Worm (Caenorhabditis elegans): ENCODE results near the gene Y46G5A.14.

The Y46G5A.14 gene

DNA sequence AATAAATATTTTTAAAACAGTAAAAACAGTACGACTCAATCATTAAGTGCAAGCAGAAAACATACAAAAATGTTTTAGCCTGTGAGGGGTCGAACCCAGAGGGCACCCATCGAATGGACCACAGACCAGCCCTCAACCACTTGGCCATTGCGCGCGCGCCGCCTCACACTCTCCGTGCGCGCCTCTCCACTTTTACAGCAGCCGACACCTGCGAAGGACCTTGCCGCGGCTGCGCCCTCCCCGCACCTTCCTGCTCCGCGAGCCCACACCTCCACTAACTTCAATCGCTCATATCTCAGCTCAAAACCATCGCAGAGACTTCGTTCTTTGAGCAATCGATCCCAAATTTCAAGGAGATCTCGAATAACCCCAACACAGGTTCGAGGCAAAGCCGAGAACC, 3.9 kb downstream of the Y46G5A.14 start (continued):
- TF ChIP-seq attf-6 (GFP tag; IDR thresholded peaks at IDR 0.05) (peak; percentile 80), lag-1 (GFP tag; IDR thresholded peaks at IDR 0.05) (0 out of 2 replicates have a peak, but pooled peaks have one; percentile 41), him-1 (tag; optimal IDR thresholded peaks at IDR 0.05) (peak; percentile 81), madf-6 (GFP tag; IDR thresholded peaks at IDR 0.05) (peak; percentile 84), rcor-1 (GFP tag; IDR thresholded peaks at IDR 0.05) (peak; percentile 89), lin-40 (tag; optimal IDR thresholded peaks at IDR 0.05) (peak; percentile 34), aptf-2 (GFP tag; conservative IDR thresholded peaks at IDR 0.05) (0 out of 2 replicates have a peak, but pooled peaks have one; percentile 22), xnd-1 (tag; optimal IDR thresholded peaks at IDR 0.05) (peak; percentile 22), dox-1 (GFP tag; IDR thresholded peaks at IDR 0.05) (peak; percentile 91), ztf-28 (GFP tag; IDR thresholded peaks at IDR 0.05) (peak; percentile 87; the same call in 1 of the 2 replicates)

DNA sequence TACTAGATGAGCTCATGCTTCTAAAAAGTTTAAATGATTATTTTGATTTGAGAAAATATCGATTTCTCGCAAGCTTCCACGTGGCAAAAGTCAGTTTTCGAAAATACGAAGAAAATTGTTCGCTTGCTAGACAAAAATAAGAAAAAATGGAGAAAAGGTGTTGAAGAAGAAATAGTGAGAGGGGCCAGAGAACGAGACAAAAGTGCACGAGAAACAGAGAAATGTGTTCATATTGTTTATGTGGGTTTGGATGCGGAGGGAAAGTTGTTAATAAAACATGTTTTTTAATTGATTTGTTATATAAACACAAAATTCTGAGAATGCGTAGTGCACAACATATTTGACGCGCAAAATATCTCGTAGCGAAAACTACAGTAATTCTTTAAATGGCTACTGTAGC, 10.9 kb downstream of the Y46G5A.14 start, which contains the start of gene Y46G5A.15:
Gene Y46G5A.15 (minus strand): TSS at position 26 of the 400 bp plus-strand sequence.
- TF ChIP-seq ztf-28 (GFP tag; IDR thresholded peaks at IDR 0.05) (no peak), attf-6 (GFP tag; IDR thresholded peaks at IDR 0.05) (no peak), K12H6.12 (tag; optimal IDR thresholded peaks at IDR 0.05) (no peak), lag-1 (GFP tag; IDR thresholded peaks at IDR 0.05) (no peak), hmg-1.2 (GFP tag; IDR thresholded peaks at IDR 0.05) (0 out of 2 replicates have a peak, but pooled peaks have one; percentile 17), efl-1 (GFP tag; optimal IDR thresholded peaks at IDR 0.05) (no peak), pha-4 (tag; optimal IDR thresholded peaks at IDR 0.05) (no peak), F33H1.4 (GFP tag; IDR thresholded peaks at IDR 0.05) (no peak)

- TF ChIP-seq akir-1 (GFP tag; optimal IDR thresholded peaks at IDR 0.05), result no peak
- 0 out of 2 replicates have a peak, but pooled peaks have one; percentile 37 for TF ChIP-seq let-526 (GFP tag; IDR thresholded peaks at IDR 0.05)
- TF ChIP-seq ceh-58 (GFP tag; IDR thresholded peaks at IDR 0.05), result no peak
- TF ChIP-seq pha-4 (tag; optimal IDR thresholded peaks at IDR 0.05), result no peak
- TF ChIP-seq dox-1 (GFP tag; IDR thresholded peaks at IDR 0.05), result peak; percentile 33; the same call in 1 of the 2 replicates
- peak; percentile 49 for TF ChIP-seq chd-7 (tag; optimal IDR thresholded peaks at IDR 0.05)
- peak; percentile 38 for TF ChIP-seq repo-1 (tag; optimal IDR thresholded peaks at IDR 0.05)
- no peak for TF ChIP-seq hlh-12 (tag; optimal IDR thresholded peaks at IDR 0.05)
- no peak for TF ChIP-seq F49E8.2 (tag; optimal IDR thresholded peaks at IDR 0.05; ENCODE audit: insufficient read depth)
- peak; percentile 50; the same call in 1 of the 2 replicates for TF ChIP-seq cebp-1 (GFP tag; IDR thresholded peaks at IDR 0.05)
- peak; percentile 84 for TF ChIP-seq cebp-1 (tag; optimal IDR thresholded peaks at IDR 0.05)
- peak; percentile 27 for TF ChIP-seq F52B5.7 (tag; optimal IDR thresholded peaks at IDR 0.05)
- TF ChIP-seq bed-1 (GFP tag; IDR thresholded peaks at IDR 0.05), result no peak
- 0 out of 2 replicates have a peak, but pooled peaks have one; percentile 4 for TF ChIP-seq hmg-1.2 (GFP tag; IDR thresholded peaks at IDR 0.05)
- TF ChIP-seq somi-1 (GFP tag; optimal IDR thresholded peaks at IDR 0.05), result peak; percentile 30
- TF ChIP-seq him-1 (tag; optimal IDR thresholded peaks at IDR 0.05), result peak; percentile 44
- peak; percentile 6 for TF ChIP-seq tbp1 (GFP tag; optimal IDR thresholded peaks at IDR 0.05)
- peak; percentile 59; the same call in 1 of the 2 replicates for TF ChIP-seq B0336.3 (GFP tag; IDR thresholded peaks at IDR 0.05)
- TF ChIP-seq hsf-1 (GFP tag; IDR thresholded peaks at IDR 0.05), result peak; percentile 32; the same call in 1 of the 2 replicates
- no peak for TF ChIP-seq C17E4.6 (GFP tag; IDR thresholded peaks at IDR 0.05)
- TF ChIP-seq athp-1 (tag; optimal IDR thresholded peaks at IDR 0.05), result peak; percentile 3
- peak; percentile 50 for TF ChIP-seq mcd-1 (GFP tag; IDR thresholded peaks at IDR 0.05)
- TF ChIP-seq ama-1 (optimal IDR thresholded peaks at IDR 0.05), result no peak
- peak; percentile 8 to 70 for TF ChIP-seq ama-1 (GFP tag; optimal IDR thresholded peaks at IDR 0.05)
- 0 out of 2 replicates have a peak, but pooled peaks have one; percentile 11 for TF ChIP-seq Y53G8AR.9 (GFP tag; conservative IDR thresholded peaks at IDR 0.05)
- no peak for TF ChIP-seq ztf-28 (GFP tag; IDR thresholded peaks at IDR 0.05)
- TF ChIP-seq nfyb-1 (GFP tag; IDR thresholded peaks at IDR 0.05), result peak; percentile 62; the same call in 1 of the 2 replicates
- peak; percentile 6; the same call in 1 of the 2 replicates for TF ChIP-seq F33H1.4 (GFP tag; IDR thresholded peaks at IDR 0.05)
- 0 out of 2 replicates have a peak, but pooled peaks have one; percentile 19 for TF ChIP-seq attf-6 (GFP tag; IDR thresholded peaks at IDR 0.05)
- TF ChIP-seq lin-54 (GFP tag; optimal IDR thresholded peaks at IDR 0.05), result peak; percentile 40
- 0 out of 2 replicates have a peak, but pooled peaks have one; percentile 34 for TF ChIP-seq ceh-91 (GFP tag; IDR thresholded peaks at IDR 0.05)
- peak; percentile 2 for TF ChIP-seq lin-40 (tag; optimal IDR thresholded peaks at IDR 0.05)
- TF ChIP-seq pbrm-1 (GFP tag; IDR thresholded peaks at IDR 0.05), result no peak; the same call in none of the 2 replicates
- TF ChIP-seq Y95B8A.8 (GFP tag; IDR thresholded peaks at IDR 0.05), result peak; percentile 10; the same call in 1 of the 2 replicates
- TF ChIP-seq cebp-2 (GFP tag; IDR thresholded peaks at IDR 0.05), result 0 out of 2 replicates have a peak, but pooled peaks have one; percentile 26
Observed at ce11 chrII:12787831-12788248, 13.3 kb downstream of the Y46G5A.14 start, which contains the start of gene alkb-7. alkb-7 (minus strand) TSS chrII:12788153.
